Worm (Caenorhabditis elegans) whole organism, young adult: ENCODE measurements around the gene prmt-4.

Experiments used
- ccch-3 ChIP-seq: fragments of 200-800 bp; sonication (Bioruptor generic); optimal IDR thresholded peaks from 2 replicates; lab custom pipeline; 2018; ENCODE audit warnings: mild to moderate bottlenecking, missing genetic modification characterization, missing compliant biosample characterization
- snpc-1.1 ChIP-seq: sonication (generic microtip); optimal IDR thresholded peaks from 2 replicates; lab custom pipeline; 2017; ENCODE audit warnings: missing genetic modification characterization, mild to moderate bottlenecking, missing compliant biosample characterization, antibody characterized with exemption, moderate library complexity, missing genotype, missing genetic modification reagents; ENCODE audit not compliant: insufficient read depth
- tbp1 ChIP-seq: fragments of 200-800 bp; sonication (Bioruptor generic); optimal IDR thresholded peaks from 2 replicates; lab custom pipeline; 2018; ENCODE audit warnings: mild to moderate bottlenecking, missing genetic modification characterization, missing compliant biosample characterization

DNA sequence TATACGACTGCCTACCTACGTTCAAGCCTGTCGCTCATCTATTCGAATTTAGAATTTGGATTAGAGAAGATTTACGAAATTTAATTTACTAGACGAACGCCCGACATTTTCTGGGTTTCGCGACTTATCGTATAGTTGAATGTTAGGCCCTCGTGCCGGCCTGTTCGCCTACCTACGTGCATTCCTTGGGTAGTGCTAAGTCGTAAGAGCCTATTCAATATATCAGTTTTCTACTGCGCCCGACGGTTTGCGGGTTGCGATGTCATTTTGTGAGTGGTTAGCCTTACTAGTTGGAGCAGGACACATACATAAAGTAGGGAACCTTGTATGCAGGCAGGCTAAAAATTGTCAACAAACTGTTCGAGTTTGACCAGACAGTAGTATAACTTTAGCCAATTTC is 19.5 kb upstream of the prmt-4 start:
- no peak for TF ChIP-seq tbp1 (GFP tag; lab: Kevin White, UChicago)
- TF ChIP-seq snpc-1.1 = no peak
- no peak for TF ChIP-seq ccch-3 (GFP tag; lab: Kevin White, UChicago)
